Worm (Caenorhabditis elegans): ENCODE data around the gene C34F6.12.

The C34F6.12 gene

DNA sequence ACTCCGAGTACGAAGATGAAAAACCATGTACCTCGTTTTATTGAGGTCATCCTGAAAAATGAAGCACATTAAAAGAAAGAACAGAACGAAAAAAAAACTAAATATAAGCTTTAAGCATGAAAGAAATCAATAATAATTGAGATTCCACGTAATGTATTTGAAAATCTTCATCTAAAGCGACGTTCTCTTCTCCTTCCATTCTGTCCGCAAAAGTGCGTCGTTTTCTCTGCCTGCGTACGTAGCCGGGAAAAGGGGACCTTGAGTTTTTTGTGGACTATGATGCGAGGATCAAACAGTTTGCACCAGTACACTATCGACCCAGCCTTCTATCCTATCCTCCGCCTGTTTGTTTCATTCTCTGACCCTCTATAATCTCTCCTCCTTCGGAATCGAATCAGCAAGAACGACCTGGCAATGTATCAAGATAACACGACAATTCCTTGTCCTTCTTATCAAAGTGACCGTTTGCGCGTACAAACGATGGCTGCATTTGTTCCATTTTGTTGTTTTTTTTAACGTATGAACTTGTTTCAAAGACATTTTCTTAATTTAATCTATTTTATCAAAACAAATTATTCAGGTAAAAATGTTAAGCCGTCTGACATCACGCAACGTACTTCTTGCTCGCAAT is 11.0 kb downstream of the C34F6.12 start, which contains the start of the genes C34F6.7 and idh-2:
TSS of gene C34F6.7 (minus strand) at position 51 of the 631 bp plus-strand sequence.
TSS of gene idh-2 (plus strand) at position 581 of the 631 bp plus-strand sequence.
- TF ChIP-seq unc-62 (GFP tag; optimal IDR thresholded peaks at IDR 0.05), result no peak

DNA sequence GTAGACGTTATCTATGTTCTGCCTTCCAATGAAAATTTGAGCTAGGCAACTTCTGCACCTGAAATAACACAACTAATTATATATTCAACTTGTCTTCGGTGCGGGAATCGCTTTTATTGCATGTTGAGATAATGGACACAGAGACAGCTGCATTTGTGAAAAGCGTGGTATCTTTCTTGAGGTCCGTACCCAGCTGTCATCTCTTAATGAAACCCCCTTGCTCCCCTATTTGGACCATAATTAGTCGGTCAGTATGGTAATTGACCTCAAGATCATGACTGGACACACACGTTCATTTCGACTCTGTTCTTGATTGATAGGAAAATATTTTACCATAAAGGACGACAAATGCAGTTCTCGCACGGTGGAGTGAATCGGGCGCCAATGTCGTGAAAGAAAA is 15.1 kb downstream of the C34F6.12 start:
- no peak for TF ChIP-seq unc-62 (GFP tag; optimal IDR thresholded peaks at IDR 0.05)

DNA sequence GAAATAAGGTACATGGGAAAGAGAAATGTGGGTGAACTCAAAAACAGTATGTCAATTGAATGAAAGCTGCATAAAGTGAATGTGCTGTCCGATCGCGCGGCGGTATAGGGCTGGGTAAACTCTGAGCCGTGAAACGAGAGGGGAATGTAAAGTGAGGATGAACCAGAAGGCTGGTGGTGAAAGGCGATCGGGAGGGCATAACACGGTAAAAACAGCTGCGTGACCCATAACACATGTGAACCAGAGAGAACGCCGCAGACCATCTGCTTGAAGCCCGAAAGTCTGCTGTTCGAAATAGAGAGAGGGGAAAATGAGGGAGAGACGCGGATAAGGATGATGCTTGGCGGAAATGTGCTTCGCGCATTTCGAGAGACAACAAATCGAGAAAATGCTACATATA is 16.1 kb downstream of the C34F6.12 start:
- no peak for TF ChIP-seq unc-62 (GFP tag; optimal IDR thresholded peaks at IDR 0.05)

DNA sequence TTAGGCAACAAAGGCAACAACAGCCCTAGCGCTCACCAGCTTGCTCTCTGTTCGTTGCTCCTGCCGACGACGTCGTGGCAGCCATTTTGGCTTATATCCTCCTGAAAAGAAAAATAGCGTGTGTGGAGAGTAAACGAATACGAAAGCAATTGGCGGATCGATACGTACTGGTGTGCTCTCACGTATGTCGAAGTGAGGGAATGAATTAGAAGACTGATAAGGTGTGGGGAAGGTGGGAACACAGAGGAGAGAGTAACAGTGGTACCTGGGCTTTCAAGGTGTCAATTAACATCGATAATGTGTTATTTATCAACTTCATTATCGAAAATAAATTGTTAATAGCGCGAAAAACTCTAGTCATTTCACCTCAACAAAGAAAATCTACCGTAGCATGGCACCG is 17.7 kb downstream of the C34F6.12 start, which contains the start of gene C34F6.5:
TSS of gene C34F6.5 (minus strand) at position 101 of the 400 bp plus-strand sequence.
- TF ChIP-seq unc-62 (GFP tag; optimal IDR thresholded peaks at IDR 0.05), result no peak

DNA sequence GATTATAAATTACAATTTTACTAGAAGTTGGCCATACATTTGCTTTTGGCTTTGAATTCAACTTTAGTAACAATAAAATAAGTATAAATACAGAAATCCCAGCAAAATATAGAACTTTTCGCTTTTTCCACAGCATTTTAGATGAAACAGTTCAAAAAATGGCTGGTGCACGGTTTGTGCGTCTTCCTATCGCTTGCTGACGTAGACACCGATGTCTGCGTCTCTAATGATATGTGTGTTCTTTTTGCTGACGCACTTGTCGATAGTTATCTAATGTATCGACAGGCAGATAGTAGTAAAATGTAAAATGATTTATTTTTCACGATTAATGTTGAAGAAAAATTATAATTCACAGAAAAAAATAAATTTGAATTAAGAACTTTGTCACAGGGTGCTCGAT is 19.5 kb downstream of the C34F6.12 start, which contains the start of gene hst-2:
TSS of gene hst-2 (minus strand) at position 203 of the 400 bp plus-strand sequence.
- no peak for TF ChIP-seq unc-62 (GFP tag; optimal IDR thresholded peaks at IDR 0.05)

DNA sequence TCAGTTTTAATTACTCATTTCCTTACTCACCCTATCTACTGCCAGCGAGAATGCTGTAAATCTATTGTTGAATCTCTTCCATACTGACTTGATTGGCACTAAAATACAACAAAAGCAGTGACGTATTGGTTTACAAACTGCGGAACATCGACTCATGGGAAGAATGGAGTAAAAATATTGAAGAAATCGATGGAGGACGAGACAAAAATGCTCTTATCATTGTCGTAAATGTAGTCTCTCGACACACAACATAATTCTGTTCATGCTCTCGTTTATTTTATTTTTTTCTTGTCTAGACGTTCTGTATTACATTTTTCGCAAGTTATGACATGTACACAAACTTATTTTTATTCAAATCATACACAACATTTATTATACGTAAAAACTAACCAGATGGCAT is 22.7 kb downstream of the C34F6.12 start, which contains the start of gene C34F6.11:
TSS of gene C34F6.11 (minus strand) at position 160 of the 400 bp plus-strand sequence.
- no peak for TF ChIP-seq unc-62 (GFP tag; optimal IDR thresholded peaks at IDR 0.05)

DNA sequence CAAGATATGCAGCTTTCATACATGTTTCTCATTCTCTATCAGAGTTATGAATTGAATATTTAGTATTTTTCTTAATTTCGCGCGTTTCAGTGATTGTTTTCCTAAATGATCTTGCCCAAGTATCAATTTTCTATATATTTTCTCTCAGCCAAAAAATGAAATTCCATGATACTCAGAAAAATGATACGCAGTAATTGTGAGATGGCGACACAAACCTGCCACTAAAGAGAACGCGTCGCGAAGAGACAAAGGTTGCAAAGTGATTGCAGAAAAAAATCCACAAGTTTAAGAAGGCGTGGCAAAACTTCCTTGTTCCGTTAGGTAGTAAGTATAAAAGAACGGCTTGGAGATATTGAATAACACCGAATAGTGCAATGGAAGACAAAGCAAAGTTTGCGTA is 25.3 kb downstream of the C34F6.12 start, which contains the start of gene col-179:
TSS of gene col-179 (plus strand) at position 301 of the 400 bp plus-strand sequence.
- TF ChIP-seq unc-62 (GFP tag; optimal IDR thresholded peaks at IDR 0.05), result no peak

DNA sequence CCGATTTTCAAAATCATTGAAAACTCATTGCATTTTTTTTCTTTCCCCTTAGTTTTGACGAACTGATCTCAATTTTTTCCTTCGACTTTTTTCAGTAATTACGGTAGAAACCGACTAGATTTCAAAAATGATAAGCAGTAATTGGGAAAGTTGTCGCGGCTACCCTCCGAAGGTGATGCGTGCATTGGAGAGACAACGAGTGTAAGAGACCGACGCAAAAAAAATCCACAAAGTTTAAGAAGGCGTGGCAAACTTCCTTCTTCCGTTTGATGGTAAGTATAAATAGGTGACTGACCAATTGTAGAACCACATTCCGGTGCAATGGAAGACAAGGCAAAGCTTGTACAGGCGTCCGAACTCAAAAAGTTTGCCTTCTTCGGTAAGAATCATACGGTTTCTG is 27.3 kb downstream of the C34F6.12 start, which contains the start of gene col-178:
TSS of gene col-178 (plus strand) at position 301 of the 400 bp plus-strand sequence.
- TF ChIP-seq unc-62 (GFP tag; optimal IDR thresholded peaks at IDR 0.05), result no peak

DNA sequence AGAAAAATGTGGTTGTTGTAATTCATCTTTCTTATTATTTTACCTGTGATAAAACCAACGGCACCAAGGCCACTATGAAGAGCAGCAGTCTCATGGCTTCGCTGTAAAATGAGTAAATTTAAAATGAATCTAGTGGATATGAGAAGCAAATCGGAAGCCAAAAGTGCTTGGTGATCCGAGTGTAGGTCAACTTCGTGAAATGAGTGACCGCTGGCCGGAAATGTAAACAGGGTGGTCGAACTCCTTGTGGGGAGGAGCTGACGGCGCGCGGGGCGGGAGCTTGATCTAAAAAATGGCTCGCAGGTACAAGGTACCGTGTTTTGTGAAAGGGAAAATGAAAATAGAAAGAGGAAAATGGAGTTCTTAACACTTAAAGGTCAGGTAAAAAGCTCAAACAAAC is 29.8 kb downstream of the C34F6.12 start, which contains the start of gene C34F6.1:
TSS of gene C34F6.1 (minus strand) at position 101 of the 400 bp plus-strand sequence.
- no peak for TF ChIP-seq unc-62 (GFP tag; optimal IDR thresholded peaks at IDR 0.05)

DNA sequence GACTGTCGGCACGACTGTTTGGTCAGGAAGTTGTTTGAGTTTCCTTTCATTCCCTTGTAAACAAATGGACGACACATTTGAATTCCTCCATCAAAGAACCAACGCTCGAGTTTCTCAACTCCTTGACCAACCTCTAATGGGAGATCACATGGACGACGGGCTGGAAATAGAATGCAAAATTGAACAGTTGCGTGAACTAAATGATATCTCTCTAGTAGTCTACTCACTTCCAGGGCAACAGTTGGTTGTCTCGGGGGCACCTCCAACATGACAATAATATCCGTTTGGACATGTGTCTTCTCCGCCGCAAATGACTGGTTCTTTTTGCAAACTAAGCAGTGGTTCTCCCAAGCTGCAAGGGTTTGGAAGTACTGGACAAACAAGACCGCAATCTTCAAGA is 32.8 kb downstream of the C34F6.12 start:
- no peak for TF ChIP-seq unc-62 (GFP tag; optimal IDR thresholded peaks at IDR 0.05)

DNA sequence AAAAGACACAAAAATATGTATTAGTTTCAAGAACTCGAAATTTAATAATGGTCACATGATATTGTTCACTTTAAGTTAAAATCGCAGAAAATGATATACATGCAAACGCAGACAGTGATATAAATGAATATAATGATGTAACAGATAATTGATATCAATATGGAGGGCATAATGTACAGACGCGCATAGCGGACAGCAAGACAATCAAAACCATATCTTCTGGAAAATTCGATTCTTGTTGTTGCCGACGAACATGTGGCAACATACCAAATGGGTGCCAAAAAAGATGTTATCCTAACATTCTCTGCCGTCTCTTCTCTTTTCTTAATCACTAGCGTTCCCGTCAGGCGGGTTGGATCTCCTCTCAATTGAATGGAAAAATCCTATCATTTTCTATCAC is 36.1 kb downstream of the C34F6.12 start:
- no peak for TF ChIP-seq unc-62 (GFP tag; optimal IDR thresholded peaks at IDR 0.05)

DNA sequence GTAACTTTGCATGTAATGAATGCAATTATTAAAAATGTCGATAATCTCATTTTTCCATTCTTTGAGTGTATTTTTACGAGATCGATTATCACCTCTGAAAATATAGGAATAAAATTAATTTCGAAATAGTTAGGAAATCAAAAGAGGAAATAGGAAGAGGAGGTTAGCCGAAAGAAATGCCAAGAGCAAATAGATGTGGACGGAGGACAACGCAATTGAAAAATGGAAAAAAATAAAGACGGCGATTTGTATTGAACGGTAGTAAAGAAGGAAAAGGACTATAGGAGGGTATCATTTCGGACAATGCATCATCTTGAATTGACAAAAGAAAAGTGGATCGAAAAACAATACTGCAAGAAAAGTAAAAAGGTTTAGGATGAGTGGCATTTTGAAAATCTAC is 37.0 kb downstream of the C34F6.12 start, which contains the start of gene F13D2.1:
TSS of gene F13D2.1 (minus strand) at position 101 of the 400 bp plus-strand sequence.
- no peak for TF ChIP-seq unc-62 (GFP tag; optimal IDR thresholded peaks at IDR 0.05)

DNA sequence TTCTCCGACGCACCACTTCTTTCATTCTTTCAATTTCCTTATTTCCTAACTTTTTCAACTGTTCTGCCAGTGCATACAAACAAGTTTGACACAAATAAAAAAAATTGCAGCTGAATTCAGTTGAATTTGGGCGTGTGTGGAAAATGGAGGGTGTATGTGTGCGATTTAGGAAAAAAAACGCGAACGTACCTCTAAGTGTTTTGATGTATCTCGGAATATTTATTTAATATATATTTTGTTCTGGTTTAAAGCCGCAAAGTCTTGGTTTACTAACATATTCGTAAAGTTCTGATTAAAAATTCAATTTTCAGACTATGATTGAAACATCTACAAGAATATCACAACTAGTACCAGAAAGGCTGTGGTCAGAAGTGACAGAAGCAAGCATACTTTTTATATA is 41.0 kb downstream of the C34F6.12 start, which contains the start of gene gnrr-7:
TSS of gene gnrr-7 (plus strand) at position 301 of the 400 bp plus-strand sequence.
- TF ChIP-seq unc-62 (GFP tag; optimal IDR thresholded peaks at IDR 0.05), result no peak

DNA sequence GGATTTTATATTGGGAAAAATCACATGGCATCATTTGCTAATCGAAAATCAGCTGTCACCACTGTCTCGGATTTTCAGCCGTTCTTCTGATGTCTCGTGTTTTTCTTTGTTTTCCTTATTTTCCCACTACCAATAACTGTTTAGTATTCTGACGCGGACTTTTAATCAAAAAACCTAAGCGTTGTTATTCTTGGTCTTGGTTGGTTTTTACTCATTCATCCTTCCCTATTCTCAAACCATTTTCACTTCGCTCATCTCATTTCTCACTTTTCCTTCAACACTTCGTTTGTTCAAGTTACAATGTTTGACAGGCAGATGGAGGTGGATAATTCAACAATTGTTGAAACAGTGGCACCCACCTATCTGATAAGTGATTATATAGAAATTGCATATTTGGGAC is 47.9 kb downstream of the C34F6.12 start, which contains the start of gene gnrr-6:
TSS of gene gnrr-6 (plus strand) at position 301 of the 400 bp plus-strand sequence.
- no peak for TF ChIP-seq unc-62 (GFP tag; optimal IDR thresholded peaks at IDR 0.05)

Data from whole organism, dauer.